Worm (Caenorhabditis elegans) whole organism, L1 larva: Measurements from ENCODE around the gene T16G12.4.

ENCODE experiments used
- C04F5.9 ChIP-seq: sonication (generic microtip); optimal IDR thresholded peaks from 2 replicates; lab custom pipeline; 2016; ENCODE audit warnings: missing genetic modification characterization, missing compliant biosample characterization
- C16A3.4 ChIP-seq: fragments of 150-350 bp; optimal IDR thresholded peaks from 2 replicates; lab custom pipeline; 2014; ENCODE audit warnings: missing biosample characterization, missing genetic modification characterization
- C34B4.2 ChIP-seq: sonication (generic microtip); optimal IDR thresholded peaks from 2 replicates; lab custom pipeline; 2017; ENCODE audit warnings: mild to moderate bottlenecking, missing genetic modification characterization, missing compliant biosample characterization
- F16B12.6 ChIP-seq: fragments of 150-350 bp; optimal IDR thresholded peaks from 2 replicates; lab custom pipeline; 2014; ENCODE audit warnings: missing biosample characterization, missing genetic modification characterization
- aha-1 ChIP-seq: fragments of 150-350 bp; optimal IDR thresholded peaks from 2 replicates; lab custom pipeline; 2014; ENCODE audit warnings: missing biosample characterization, missing genetic modification characterization
- ama-1 ChIP-seq: fragments of 150-350 bp; optimal IDR thresholded peaks from 2 replicates; lab custom pipeline; 2014
- ceh-8 ChIP-seq: fragments of 200-800 bp; sonication (Bioruptor generic); optimal IDR thresholded peaks from 2 replicates; lab custom pipeline; 2018; ENCODE audit warnings: mild to moderate bottlenecking, missing genetic modification characterization, moderate library complexity, missing compliant biosample characterization
- ceh-82 ChIP-seq, 3 experiments: fragments of 150-350 bp in 1 of 3; sonication (generic microtip) in 2 of 3; optimal IDR thresholded peaks; 2 replicates each; lab custom pipeline; 2014 to 2017; ENCODE audit warnings: missing biosample characterization in 3 of 3, missing genetic modification characterization in 3 of 3
- ceh-88 ChIP-seq: fragments of 200-800 bp; sonication (Bioruptor generic); IDR thresholded peaks from 2 replicates; pipeline ENCODE4 v1.3.6; 2022; ENCODE audit warnings: missing genetic modification characterization, missing compliant biosample characterization
- dpl-1 ChIP-seq, 3 experiments: fragments of 150-350 bp in 2 of 3; sonication (generic microtip) in 1 of 3; optimal IDR thresholded peaks; 2 replicates each; lab custom pipeline; 2014 to 2017; ENCODE audit warnings: missing biosample characterization in 3 of 3, missing genetic modification characterization in 3 of 3, missing genetic modification reagents in 3 of 3
- dsc-1 ChIP-seq: sonication (generic microtip); optimal IDR thresholded peaks from 2 replicates; lab custom pipeline; 2016; ENCODE audit warnings: mild to moderate bottlenecking, missing genetic modification characterization, missing compliant biosample characterization
- efl-3 ChIP-seq: fragments of 200-800 bp; sonication (Bioruptor generic); optimal IDR thresholded peaks from 2 replicates; lab custom pipeline; 2018; ENCODE audit warnings: mild to moderate bottlenecking, missing genetic modification characterization, missing compliant biosample characterization
- egl-13 ChIP-seq: sonication (generic microtip); optimal IDR thresholded peaks from 2 replicates; lab custom pipeline; 2016; ENCODE audit warnings: missing genotype, missing genetic modification reagents, missing genetic modification characterization, missing compliant biosample characterization
- egl-27 ChIP-seq, 2 experiments: fragments of 150-350 bp in 1 of 2; sonication (generic microtip); optimal IDR thresholded peaks; 3 replicates each; lab custom pipeline; 2017 to 2018; ENCODE audit warnings: missing biosample characterization in 2 of 2, missing genetic modification characterization in 2 of 2, missing genetic modification reagents in 2 of 2
- elt-2 ChIP-seq: sonication (generic microtip); optimal IDR thresholded peaks from 2 replicates; lab custom pipeline; 2016; ENCODE audit warnings: missing genetic modification characterization, mild to moderate bottlenecking, inconsistent platforms, missing compliant biosample characterization, missing genetic modification reagents
- ets-5 ChIP-seq: fragments of 200-800 bp; sonication (Bioruptor generic); IDR thresholded peaks from 2 replicates; pipeline ENCODE4 v1.3.6; 2022; ENCODE audit warnings: missing genetic modification characterization, missing compliant biosample characterization
- fkh-10 ChIP-seq: sonication (generic microtip); optimal IDR thresholded peaks from 2 replicates; lab custom pipeline; 2017; ENCODE audit warnings: missing biosample characterization, missing genetic modification reagents, missing genetic modification characterization
- fos-1 ChIP-seq: fragments of 150-350 bp; optimal IDR thresholded peaks from 2 replicates; lab custom pipeline; 2014; ENCODE audit warnings: missing biosample characterization, missing genetic modification characterization
- hlh-17 ChIP-seq: fragments of 200-800 bp; sonication (Bioruptor generic); optimal IDR thresholded peaks from 2 replicates; lab custom pipeline; 2018; ENCODE audit warnings: missing genetic modification characterization, mild to moderate bottlenecking, missing compliant biosample characterization, moderate library complexity, borderline replicate concordance
- hlh-4 ChIP-seq: sonication (generic microtip); optimal IDR thresholded peaks from 2 replicates; lab custom pipeline; 2016; ENCODE audit warnings: mild to moderate bottlenecking, missing genetic modification characterization, missing compliant biosample characterization
- irx-1 ChIP-seq: sonication (generic microtip); optimal IDR thresholded peaks from 2 replicates; lab custom pipeline; 2016; ENCODE audit warnings: missing genetic modification characterization, missing compliant biosample characterization
- isw-1 ChIP-seq: fragments of 200-800 bp; sonication (Bioruptor generic); IDR thresholded peaks from 2 replicates; pipeline ENCODE4 v1.3.6; 2022; ENCODE audit warnings: missing genetic modification characterization, missing compliant biosample characterization
- lin-13 ChIP-seq: fragments of 150-350 bp; optimal IDR thresholded peaks from 2 replicates; lab custom pipeline; 2014; ENCODE audit warnings: missing biosample characterization, missing genetic modification reagents, missing genetic modification characterization
- lin-15B ChIP-seq: fragments of 150-350 bp; sonication (generic microtip); optimal IDR thresholded peaks from 3 replicates; lab custom pipeline; 2014; ENCODE audit warnings: missing biosample characterization, missing genetic modification characterization
- lsy-2 ChIP-seq, 2 experiments: fragments of 150-350 bp; optimal IDR thresholded peaks; 2 replicates each; lab custom pipeline; 2014; ENCODE audit warnings: missing biosample characterization in 2 of 2, missing genetic modification characterization in 2 of 2
- mep-1 ChIP-seq: fragments of 150-350 bp; optimal IDR thresholded peaks from 2 replicates; lab custom pipeline; 2014; ENCODE audit warnings: missing biosample characterization, missing genetic modification characterization
- nhr-11 ChIP-seq: fragments of 150-350 bp; optimal IDR thresholded peaks from 2 replicates; lab custom pipeline; 2014; ENCODE audit warnings: missing biosample characterization, missing genetic modification characterization
- nhr-12 ChIP-seq: sonication (generic microtip); optimal IDR thresholded peaks from 2 replicates; lab custom pipeline; 2017; ENCODE audit warnings: missing biosample characterization, missing genetic modification characterization
- nhr-19 ChIP-seq: fragments of 200-800 bp; sonication (Bioruptor generic); conservative IDR thresholded peaks from 2 replicates; pipeline ENCODE4 v1.3.6; 2022; ENCODE audit warnings: missing genetic modification characterization, missing compliant biosample characterization
- nhr-71 ChIP-seq: sonication (generic microtip); optimal IDR thresholded peaks from 2 replicates; lab custom pipeline; 2016; ENCODE audit warnings: mild to moderate bottlenecking, missing genetic modification characterization, moderate library complexity, missing compliant biosample characterization
- nhr-77 ChIP-seq: fragments of 150-350 bp; optimal IDR thresholded peaks from 2 replicates; lab custom pipeline; 2014; ENCODE audit warnings: missing biosample characterization, missing genetic modification characterization
- nhr-85 ChIP-seq: sonication (generic microtip); peaks from one replicate; lab custom pipeline; 2016; ENCODE audit warnings: missing genetic modification characterization, inconsistent platforms, missing compliant biosample characterization
- pag-3 ChIP-seq: sonication (generic microtip); optimal IDR thresholded peaks from 2 replicates; lab custom pipeline; 2017; ENCODE audit warnings: missing genetic modification characterization, mild to moderate bottlenecking, missing compliant biosample characterization, antibody characterized with exemption, borderline replicate concordance; ENCODE audit not compliant: insufficient read depth
- pax-3 ChIP-seq: fragments of 200-800 bp; sonication (Bioruptor generic); optimal IDR thresholded peaks from 2 replicates; lab custom pipeline; 2018; ENCODE audit warnings: mild to moderate bottlenecking, missing genetic modification characterization, moderate library complexity, missing compliant biosample characterization
- pqm-1 ChIP-seq: sonication (generic microtip); optimal IDR thresholded peaks from 3 replicates; lab custom pipeline; 2017; ENCODE audit warnings: missing biosample characterization, missing genetic modification characterization
- snpc-4 ChIP-seq: fragments of 150-350 bp; optimal IDR thresholded peaks from 2 replicates; lab custom pipeline; 2014; ENCODE audit warnings: missing biosample characterization, missing genetic modification characterization
- snu-23 ChIP-seq: sonication (generic microtip); optimal IDR thresholded peaks from 2 replicates; lab custom pipeline; 2016; ENCODE audit warnings: missing genetic modification characterization, missing compliant biosample characterization
- sox-4 ChIP-seq: sonication (generic microtip); optimal IDR thresholded peaks from 2 replicates; lab custom pipeline; 2016; ENCODE audit warnings: missing genetic modification characterization, missing compliant biosample characterization
- sup-37 ChIP-seq: fragments of 200-800 bp; sonication (Bioruptor generic); optimal IDR thresholded peaks from 2 replicates; lab custom pipeline; 2018; ENCODE audit warnings: mild to moderate bottlenecking, missing genetic modification characterization, missing compliant biosample characterization
- tlp-1 ChIP-seq: fragments of 150-350 bp; optimal IDR thresholded peaks from 2 replicates; lab custom pipeline; 2014; ENCODE audit warnings: missing biosample characterization, missing genetic modification characterization
- unc-130 ChIP-seq: fragments of 150-350 bp; optimal IDR thresholded peaks from 2 replicates; lab custom pipeline; 2017; ENCODE audit warnings: missing biosample characterization, missing genetic modification characterization, inconsistent platforms
- unc-30 ChIP-seq: sonication (generic microtip); optimal IDR thresholded peaks from 2 replicates; lab custom pipeline; 2017; ENCODE audit warnings: missing biosample characterization, missing genetic modification characterization
- unc-62 ChIP-seq: fragments of 150-350 bp; optimal IDR thresholded peaks from 2 replicates; lab custom pipeline; 2014; ENCODE audit warnings: missing biosample characterization, missing genetic modification reagents, missing genetic modification characterization
- unc-86 ChIP-seq: sonication (generic microtip); optimal IDR thresholded peaks from 2 replicates; lab custom pipeline; 2016; ENCODE audit warnings: missing genetic modification characterization, missing compliant biosample characterization
- unc-98 ChIP-seq: fragments of 200-800 bp; sonication (Bioruptor generic); IDR thresholded peaks from 2 replicates; pipeline ENCODE4 v1.3.6; 2022; ENCODE audit warnings: missing genetic modification characterization, missing compliant biosample characterization
- zag-1 ChIP-seq: fragments of 150-350 bp; optimal IDR thresholded peaks from 2 replicates; lab custom pipeline; 2014; ENCODE audit warnings: missing biosample characterization, missing genetic modification characterization
- zip-4 ChIP-seq: fragments of 200-800 bp; sonication (Bioruptor generic); optimal IDR thresholded peaks from 2 replicates; lab custom pipeline; 2018; ENCODE audit warnings: mild to moderate bottlenecking, missing genetic modification characterization, moderate library complexity, missing compliant biosample characterization
- ztf-11 ChIP-seq, 2 experiments: sonication (generic microtip); optimal IDR thresholded peaks; 2 replicates each; lab custom pipeline; 2016 to 2017; ENCODE audit warnings: missing genetic modification characterization in 2 of 2, missing biosample characterization in 1 of 2, missing compliant biosample characterization in 1 of 2
- ztf-4 ChIP-seq: fragments of 150-350 bp; optimal IDR thresholded peaks from 2 replicates; lab custom pipeline; 2014; ENCODE audit warnings: missing biosample characterization, missing genetic modification characterization

Gene T16G12.4

ce11 chrIII:10059002-10059401 lies 1.4 kb downstream of the T16G12.4 start, which contains the start of gene T16G12.8 (continued):
- no peak for TF ChIP-seq F16B12.6

ce11 chrIII:10060573-10060972 lies 3.0 kb downstream of the T16G12.4 start, which contains the start of gene T16G12.13:
Gene T16G12.13, plus strand, starts transcription at chrIII:10060865.
- no peak for TF ChIP-seq ceh-88
- TF ChIP-seq egl-13 (tag; lab: Kevin White, UChicago) = no peak
- TF ChIP-seq ceh-8 (GFP tag; lab: Kevin White, UChicago) = no peak
- no peak for TF ChIP-seq C34B4.2 (tag; lab: Kevin White, UChicago)
- no peak for TF ChIP-seq sup-37 (GFP tag; lab: Kevin White, UChicago)
- TF ChIP-seq ets-5 = no peak
- TF ChIP-seq, all 84 proteins: peak for 0

- TF ChIP-seq F16B12.6 (peak; percentile 14), efl-3 (GFP tag; lab: Kevin White, UChicago) (no peak), unc-62 (GFP tag; lab: Kevin White, UChicago) (no peak), mep-1 (tag; lab: Kevin White, UChicago) (peak; percentile 47), nhr-11 (tag; lab: Kevin White, UChicago) (no peak), pag-3 (tag; lab: Kevin White, UChicago) (no peak), ceh-82 (tag; optimal IDR thresholded peaks at IDR 0.05; lab: Kevin White, UChicago) (peak in 2 of 3 experiments; percentile 26 to 39), pqm-1 (no peak), unc-86 (tag; lab: Kevin White, UChicago) (peak; percentile 60), lin-15B (tag; lab: Kevin White, UChicago) (no peak), egl-27 (tag; optimal IDR thresholded peaks at IDR 0.05; lab: Kevin White, UChicago) (no peak), pax-3 (peak; percentile 77), unc-30 (tag; lab: Kevin White, UChicago) (no peak), snpc-4 (peak; percentile 32), C04F5.9 (tag; lab: Kevin White, UChicago) (peak; percentile 81), nhr-12 (tag; lab: Kevin White, UChicago) (no peak), tlp-1 (tag; lab: Kevin White, UChicago) (no peak), nhr-71 (tag; lab: Kevin White, UChicago) (no peak), dsc-1 (tag; lab: Kevin White, UChicago) (peak; percentile 79), fos-1 (tag; lab: Kevin White, UChicago) (no peak), nhr-85 (peak; percentile 92), isw-1 (GFP tag; lab: Robert Waterston, UW) (peak; percentile 23), lin-13 (GFP tag; lab: Kevin White, UChicago) (peak; percentile 25), unc-130 (no peak), elt-2 (peak; percentile 37), hlh-17 (no peak), zip-4 (GFP tag; lab: Kevin White, UChicago) (no peak), snu-23 (GFP tag; lab: Kevin White, UChicago) (no peak), egl-13 (tag; lab: Kevin White, UChicago) (peak; percentile 73), dpl-1 (GFP tag; optimal IDR thresholded peaks at IDR 0.05; lab: Kevin White, UChicago) (peak; percentile 22 to 56 (median 55)), nhr-19 (GFP tag; lab: Robert Waterston, UW) (no peak; the same call in 1 of the 2 replicates), irx-1 (tag; lab: Kevin White, UChicago) (peak; percentile 90), zag-1 (tag; lab: Kevin White, UChicago) (no peak), ztf-4 (tag; lab: Kevin White, UChicago) (no peak), fkh-10 (GFP tag; lab: Kevin White, UChicago) (no peak), hlh-4 (tag; lab: Kevin White, UChicago) (no peak), lsy-2 (tag; optimal IDR thresholded peaks at IDR 0.05; lab: Kevin White, UChicago) (peak in 1 of 2 experiments; percentile 71), ztf-11 (tag; optimal IDR thresholded peaks at IDR 0.05; lab: Kevin White, UChicago) (peak in 1 of 2 experiments; percentile 89), ama-1 (lab: Kevin White, UChicago) (no peak), ceh-88 (no peak), C16A3.4 (peak; percentile 1), nhr-77 (tag; lab: Kevin White, UChicago) (peak; percentile 21), sox-4 (tag; lab: Kevin White, UChicago) (peak; percentile 82), sup-37 (GFP tag; lab: Kevin White, UChicago) (peak; percentile 36), unc-98 (GFP tag; lab: Robert Waterston, UW) (peak; percentile 54; the same call in 1 of the 2 replicates), aha-1 (no peak)
Observed at ce11 chrIII:10064140-10064539, 6.5 kb downstream of the T16G12.4 start, which contains the start of gene ekl-6. Gene ekl-6, plus strand, starts transcription at chrIII:10064404.
